Fruit fly (Drosophila melanogaster) whole organism, embryonic: ENCODE data around the gene CG32280.

Experiments
- Antp ChIP-seq: fragments of 200-800 bp; sonication (Bioruptor generic); optimal IDR thresholded peaks from 3 replicates; lab custom pipeline; 2016; ENCODE audit warnings: missing biosample characterization, missing genetic modification characterization
- Atf3 ChIP-seq: fragments of 200-800 bp; sonication (Bioruptor generic); optimal IDR thresholded peaks from 3 replicates; lab custom pipeline; 2016; ENCODE audit warnings: missing biosample characterization, missing genetic modification characterization
- Bteb2 ChIP-seq: fragments of 200-800 bp; sonication (Bioruptor generic); optimal IDR thresholded peaks from 2 replicates; lab custom pipeline; 2016; ENCODE audit warnings: missing biosample characterization, missing genetic modification characterization
- CG1024 ChIP-seq: fragments of 200-800 bp; sonication (Bioruptor generic); IDR thresholded peaks from 2 replicates; pipeline ENCODE4 v1.3.6; 2022; ENCODE audit warnings: missing biosample characterization, missing genetic modification characterization
- CG10274 ChIP-seq: fragments of 200-800 bp; sonication (Bioruptor generic); optimal IDR thresholded peaks from 3 replicates; lab custom pipeline; 2017; ENCODE audit warnings: missing biosample characterization, mild to moderate bottlenecking, missing genetic modification characterization
- CG10979 ChIP-seq: fragments of 200-800 bp; sonication (Bioruptor generic); optimal IDR thresholded peaks from 2 replicates; lab custom pipeline; 2018; ENCODE audit warnings: missing biosample characterization, mild to moderate bottlenecking, missing genetic modification characterization, moderate library complexity
- CG11247 ChIP-seq: fragments of 200-800 bp; sonication (Bioruptor generic); IDR thresholded peaks from 2 replicates; pipeline ENCODE4 v1.3.6; 2022; ENCODE audit warnings: missing biosample characterization, missing genetic modification characterization
- CG11696 ChIP-seq: fragments of 200-800 bp; sonication (Bioruptor generic); IDR thresholded peaks from 2 replicates; pipeline ENCODE4 v1.3.6; 2022; ENCODE audit warnings: missing biosample characterization, missing genetic modification characterization
- CG12219 ChIP-seq: fragments of 200-800 bp; sonication (Bioruptor generic); optimal IDR thresholded peaks from 3 replicates; lab custom pipeline; 2018; ENCODE audit warnings: missing biosample characterization, mild to moderate bottlenecking, missing genetic modification characterization
- CG14014 ChIP-seq: fragments of 200-800 bp; sonication (Bioruptor generic); IDR thresholded peaks from 2 replicates; pipeline ENCODE4 v1.3.6; 2022; ENCODE audit warnings: missing biosample characterization, missing genetic modification characterization
- CG15011 ChIP-seq: fragments of 200-800 bp; sonication (Bioruptor generic); optimal IDR thresholded peaks from 3 replicates; lab custom pipeline; 2018; ENCODE audit warnings: missing biosample characterization, mild to moderate bottlenecking, missing genetic modification characterization
- CG1602 ChIP-seq: fragments of 200-800 bp; sonication (Bioruptor generic); optimal IDR thresholded peaks from 3 replicates; lab custom pipeline; 2016; ENCODE audit warnings: missing biosample characterization, missing genetic modification characterization
- CG18011 ChIP-seq: fragments of 200-800 bp; sonication (Bioruptor generic); optimal IDR thresholded peaks from 2 replicates; lab custom pipeline; 2017; ENCODE audit warnings: missing biosample characterization, missing genetic modification characterization, mild to moderate bottlenecking, moderate library complexity, missing genotype
- CG1832 ChIP-seq: fragments of 200-800 bp; sonication (Bioruptor generic); optimal IDR thresholded peaks from 2 replicates; lab custom pipeline; 2017; ENCODE audit warnings: missing biosample characterization, mild to moderate bottlenecking, missing genetic modification characterization, inconsistent platforms
- CG4707 ChIP-seq: fragments of 200-800 bp; sonication (Bioruptor generic); optimal IDR thresholded peaks from 2 replicates; lab custom pipeline; 2018; ENCODE audit warnings: missing biosample characterization, mild to moderate bottlenecking, missing genetic modification characterization, moderate library complexity
- CG6765 ChIP-seq: fragments of 200-800 bp; sonication (Bioruptor generic); optimal IDR thresholded peaks from 3 replicates; lab custom pipeline; 2017; ENCODE audit warnings: missing biosample characterization, mild to moderate bottlenecking, missing genetic modification characterization
- CG7271 ChIP-seq: fragments of 200-800 bp; sonication (Bioruptor generic); optimal IDR thresholded peaks from 2 replicates; lab custom pipeline; 2018; ENCODE audit warnings: missing biosample characterization, mild to moderate bottlenecking, missing genetic modification characterization, moderate library complexity
- CG9215 ChIP-seq: fragments of 200-800 bp; sonication (Bioruptor generic); IDR thresholded peaks from 2 replicates; pipeline ENCODE4 v1.3.6; 2022; ENCODE audit warnings: missing biosample characterization, missing genetic modification characterization
- CG9797 ChIP-seq: fragments of 200-800 bp; sonication (Bioruptor generic); optimal IDR thresholded peaks from 3 replicates; lab custom pipeline; 2018; ENCODE audit warnings: missing biosample characterization, mild to moderate bottlenecking, missing genetic modification characterization
- Camta ChIP-seq: fragments of 200-800 bp; sonication (Bioruptor generic); optimal IDR thresholded peaks from 2 replicates; lab custom pipeline; 2016; ENCODE audit warnings: missing biosample characterization, missing genetic modification characterization
- CoRest ChIP-seq: fragments of 200-800 bp; sonication (Bioruptor generic); optimal IDR thresholded peaks from 3 replicates; lab custom pipeline; 2018; ENCODE audit warnings: missing biosample characterization, mild to moderate bottlenecking, missing genetic modification characterization, moderate library complexity
- D ChIP-seq, 2 experiments: fragments of 200-800 bp in 1 of 2; fragments of >200 bp in 1 of 2; sonication (Bioruptor generic) in 1 of 2; optimal IDR thresholded peaks; 2 replicates in 1 of 2; 3 replicates in 1 of 2; lab custom pipeline; 2017; ENCODE audit warnings: mild to moderate bottlenecking in 1 of 2, missing biosample characterization in 1 of 2, missing genetic modification characterization in 1 of 2, missing genetic modification reagents in 1 of 2
- Ets65A ChIP-seq: fragments of 200-800 bp; sonication (Bioruptor generic); peaks from one replicate; lab custom pipeline; 2016; ENCODE audit warnings: missing biosample characterization, missing genetic modification characterization
- Fer1 ChIP-seq: fragments of 200-800 bp; sonication (Bioruptor generic); optimal IDR thresholded peaks from 2 replicates; lab custom pipeline; 2017; ENCODE audit warnings: missing biosample characterization, mild to moderate bottlenecking, missing genetic modification characterization
- Max ChIP-seq: fragments of 200-800 bp; sonication (Bioruptor generic); optimal IDR thresholded peaks from 2 replicates; lab custom pipeline; 2016; ENCODE audit warnings: missing biosample characterization, mild to moderate bottlenecking, missing genetic modification characterization
- Nf-YA ChIP-seq: fragments of 200-800 bp; sonication (Bioruptor generic); IDR thresholded peaks from 2 replicates; pipeline ENCODE4 v1.3.6; 2022; ENCODE audit warnings: missing biosample characterization, missing genetic modification characterization
- Rfx ChIP-seq: fragments of 200-800 bp; sonication (Bioruptor generic); IDR thresholded peaks from 2 replicates; pipeline ENCODE4 v1.3.6; 2022; ENCODE audit warnings: missing biosample characterization, missing genetic modification characterization
- Xrp1 ChIP-seq: fragments of 200-800 bp; sonication (Bioruptor generic); IDR thresholded peaks from 2 replicates; pipeline ENCODE4 v1.3.6; 2022; ENCODE audit warnings: missing biosample characterization, missing genetic modification characterization
- ato ChIP-seq: fragments of 200-800 bp; sonication (Bioruptor generic); IDR thresholded peaks from 2 replicates; pipeline ENCODE4 v1.3.6; 2022; ENCODE audit warnings: missing biosample characterization, missing genetic modification characterization; ENCODE audit not compliant: partially characterized antibody
- bsh ChIP-seq, 2 experiments: fragments of 200-800 bp; sonication (Bioruptor generic); optimal IDR thresholded peaks; 2 replicates each; lab custom pipeline; 2017 to 2018; ENCODE audit warnings: mild to moderate bottlenecking in 2 of 2, missing biosample characterization in 2 of 2, missing genetic modification characterization in 2 of 2, moderate library complexity in 1 of 2
- chinmo ChIP-seq: fragments of 200-800 bp; sonication (Bioruptor generic); IDR thresholded peaks from 4 replicates; pipeline ENCODE4 v1.3.6; 2022; ENCODE audit warnings: missing biosample characterization, missing genetic modification characterization; ENCODE audit not compliant: partially characterized antibody
- chm ChIP-seq: fragments of 200-800 bp; sonication (Bioruptor generic); IDR thresholded peaks from 2 replicates; pipeline ENCODE4 v1.3.6; 2022; ENCODE audit warnings: missing biosample characterization, missing genetic modification characterization
- croc ChIP-seq: fragments of 200-800 bp; sonication (Bioruptor generic); conservative IDR thresholded peaks from 3 replicates; pipeline ENCODE4 v1.3.6; 2022; ENCODE audit warnings: missing biosample characterization, missing genetic modification characterization
- cwo ChIP-seq: fragments of 200-800 bp; sonication (Bioruptor generic); optimal IDR thresholded peaks from 3 replicates; lab custom pipeline; 2017; ENCODE audit warnings: missing biosample characterization, missing genetic modification characterization, mild to moderate bottlenecking, moderate library complexity, missing genetic modification reagents
- dysf ChIP-seq: fragments of 200-800 bp; sonication (Bioruptor generic); IDR thresholded peaks from 3 replicates; pipeline ENCODE4 v1.3.6; 2022; ENCODE audit warnings: missing biosample characterization, missing genetic modification characterization
- exex ChIP-seq: fragments of 200-800 bp; sonication (Bioruptor generic); optimal IDR thresholded peaks from 4 replicates; lab custom pipeline; 2018; ENCODE audit warnings: missing biosample characterization, mild to moderate bottlenecking, missing genetic modification characterization, moderate library complexity
- fd64A ChIP-seq: fragments of 200-800 bp; sonication (Bioruptor generic); optimal IDR thresholded peaks from 3 replicates; lab custom pipeline; 2018; ENCODE audit warnings: missing biosample characterization, mild to moderate bottlenecking, missing genetic modification characterization
- gcm ChIP-seq: fragments of 200-800 bp; sonication (Bioruptor generic); optimal IDR thresholded peaks from 2 replicates; lab custom pipeline; 2019; ENCODE audit warnings: missing biosample characterization, mild to moderate bottlenecking, missing genetic modification characterization, moderate library complexity
- gfzf ChIP-seq: fragments of 200-800 bp; sonication (Bioruptor generic); optimal IDR thresholded peaks from 2 replicates; lab custom pipeline; 2016; ENCODE audit warnings: missing biosample characterization, mild to moderate bottlenecking, missing genetic modification characterization, moderate library complexity
- her ChIP-seq: fragments of 200-800 bp; sonication (Bioruptor generic); optimal IDR thresholded peaks from 2 replicates; lab custom pipeline; 2016; ENCODE audit warnings: missing biosample characterization, missing genetic modification characterization
- ind ChIP-seq: fragments of 200-800 bp; sonication (Bioruptor generic); optimal IDR thresholded peaks from 3 replicates; lab custom pipeline; 2016; ENCODE audit warnings: missing biosample characterization, missing genetic modification characterization
- jigr1 ChIP-seq: fragments of 200-800 bp; sonication (Bioruptor generic); IDR thresholded peaks from 3 replicates; pipeline ENCODE4 v1.3.6; 2022; ENCODE audit warnings: missing biosample characterization, missing genetic modification characterization
- knrl ChIP-seq: fragments of 200-800 bp; sonication (Bioruptor generic); IDR thresholded peaks from 3 replicates; pipeline ENCODE4 v1.3.6; 2022; ENCODE audit warnings: missing biosample characterization, missing genetic modification characterization; ENCODE audit not compliant: partially characterized antibody
- nerfin-1 ChIP-seq: fragments of 200-800 bp; sonication (Bioruptor generic); optimal IDR thresholded peaks from 3 replicates; lab custom pipeline; 2019; ENCODE audit warnings: missing biosample characterization, mild to moderate bottlenecking, missing genetic modification characterization, moderate library complexity
- slou ChIP-seq: fragments of 200-800 bp; sonication (Bioruptor generic); optimal IDR thresholded peaks from 3 replicates; lab custom pipeline; 2016; ENCODE audit warnings: missing biosample characterization, missing genetic modification characterization
- sob ChIP-seq: fragments of 200-800 bp; sonication (Bioruptor generic); IDR thresholded peaks from 2 replicates; pipeline ENCODE4 v1.3.6; 2022; ENCODE audit warnings: missing biosample characterization, missing genetic modification characterization
- stwl ChIP-seq: fragments of 200-800 bp; sonication (Bioruptor generic); optimal IDR thresholded peaks from 3 replicates; lab custom pipeline; 2018; ENCODE audit warnings: missing biosample characterization, mild to moderate bottlenecking, missing genetic modification characterization, moderate library complexity
- toy ChIP-seq: fragments of 200-800 bp; sonication (Bioruptor generic); IDR thresholded peaks from 2 replicates; pipeline ENCODE4 v1.3.6; 2022; ENCODE audit warnings: missing biosample characterization, missing genetic modification characterization
- vnd ChIP-seq: fragments of 200-800 bp; sonication (Bioruptor generic); IDR thresholded peaks from 3 replicates; pipeline ENCODE4 v1.3.6; 2022; ENCODE audit warnings: missing biosample characterization, missing genetic modification characterization; ENCODE audit not compliant: partially characterized antibody
- zfh2 ChIP-seq: fragments of 200-800 bp; sonication (Bioruptor generic); optimal IDR thresholded peaks from 2 replicates; lab custom pipeline; 2016; ENCODE audit warnings: missing biosample characterization, missing genetic modification characterization

CG32280 gene

DNA sequence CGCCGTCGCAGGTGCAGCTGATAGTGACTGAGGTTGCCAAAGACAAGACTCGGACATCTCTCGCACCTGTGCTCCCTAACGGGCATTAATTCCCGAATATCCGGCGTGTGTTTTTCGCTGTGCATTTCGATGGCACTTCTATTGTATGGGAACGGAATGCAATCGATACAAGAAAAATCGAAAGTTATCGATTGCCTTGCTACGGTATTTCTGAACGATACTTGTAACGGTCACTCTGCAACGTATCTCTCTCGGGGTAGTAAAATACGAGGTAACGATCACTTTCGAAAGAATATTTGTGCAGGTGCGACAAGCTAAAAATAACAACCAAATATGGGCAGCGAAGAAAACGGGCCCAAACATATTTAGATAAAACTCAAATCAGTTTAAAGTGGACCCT, at the start of gene CG32280 (continued):
- TF ChIP-seq chinmo: peak; percentile 92; the same call in 3 of the 4 replicates
- no peak for TF ChIP-seq CG1602 (GFP tag; lab: Kevin White, UChicago)
- peak; percentile 68 for TF ChIP-seq CG7271 (tag; lab: Kevin White, UChicago)
- TF ChIP-seq CG15011: no peak
- no peak for TF ChIP-seq Camta (GFP tag; lab: Kevin White, UChicago)
- no peak for TF ChIP-seq toy (GFP tag; lab: Robert Waterston, UW)
- TF ChIP-seq gcm (GFP tag; lab: Kevin White, UChicago): no peak
- peak; percentile 65 for TF ChIP-seq stwl (tag; lab: Kevin White, UChicago)
- no peak for TF ChIP-seq D (optimal IDR thresholded peaks at IDR 0.05; lab: Kevin White, UChicago)
- no peak for TF ChIP-seq D (GFP tag; optimal IDR thresholded peaks at IDR 0.05; lab: Kevin White, UChicago)
- TF ChIP-seq CG4707 (GFP tag; lab: Kevin White, UChicago): no peak
- TF ChIP-seq ind: no peak
- peak; percentile 80 for TF ChIP-seq knrl (GFP tag; lab: Robert Waterston, UW)
- peak; percentile 84 for TF ChIP-seq vnd (GFP tag; lab: Robert Waterston, UW)
- TF ChIP-seq Fer1 (GFP tag; lab: Kevin White, UChicago): peak; percentile 40
- TF ChIP-seq chm (GFP tag; lab: Robert Waterston, UW): peak; percentile 40; the same call in 1 of the 2 replicates
- peak; percentile 20 for TF ChIP-seq CG6765 (GFP tag; lab: Kevin White, UChicago)
- TF ChIP-seq CG1024 (GFP tag; lab: Robert Waterston, UW): no peak
- TF ChIP-seq Ets65A: no peak
- TF ChIP-seq jigr1: no peak
- peak; percentile 26 for TF ChIP-seq CoRest (tag; lab: Kevin White, UChicago)
- peak; percentile 31 for TF ChIP-seq zfh2
- TF ChIP-seq Rfx (GFP tag; lab: Robert Waterston, UW): peak; percentile 43; the same call in 1 of the 2 replicates
- no peak for TF ChIP-seq fd64A (GFP tag; lab: Kevin White, UChicago)
- TF ChIP-seq CG1832 (GFP tag; lab: Kevin White, UChicago): no peak
- TF ChIP-seq CG9215 (GFP tag; lab: Robert Waterston, UW): no peak
- TF ChIP-seq Nf-YA (GFP tag; lab: Robert Waterston, UW): no peak
- peak; percentile 37 for TF ChIP-seq her (GFP tag; lab: Kevin White, UChicago)
- no peak for TF ChIP-seq CG11696 (GFP tag; lab: Robert Waterston, UW)
- TF ChIP-seq CG18011 (GFP tag; lab: Kevin White, UChicago): no peak
- TF ChIP-seq slou (GFP tag; lab: Kevin White, UChicago): no peak
- TF ChIP-seq croc (GFP tag; lab: Robert Waterston, UW): no peak
- no peak for TF ChIP-seq CG10274 (GFP tag; lab: Kevin White, UChicago)
- TF ChIP-seq ato (GFP tag; lab: Robert Waterston, UW): peak; percentile 85
- 0 out of 2 replicates have a peak, but pooled peaks have one; percentile 5 for TF ChIP-seq Xrp1 (GFP tag; lab: Robert Waterston, UW)
- TF ChIP-seq CG11247 (GFP tag; lab: Robert Waterston, UW): no peak
- TF ChIP-seq gfzf: peak; percentile 86
- peak; percentile 77 for TF ChIP-seq CG9797 (GFP tag; lab: Kevin White, UChicago)
- no peak for TF ChIP-seq Atf3 (GFP tag; lab: Kevin White, UChicago)
- TF ChIP-seq exex (tag; lab: Kevin White, UChicago): no peak
- TF ChIP-seq CG12219 (GFP tag; lab: Kevin White, UChicago): no peak
- peak; percentile 35; the same call in 1 of the 3 replicates for TF ChIP-seq dysf (GFP tag; lab: Robert Waterston, UW)
- peak; percentile 5 for TF ChIP-seq Bteb2 (GFP tag; lab: Kevin White, UChicago)
- no peak for TF ChIP-seq cwo
- TF ChIP-seq Max (GFP tag; lab: Kevin White, UChicago): peak; percentile 33
- TF ChIP-seq sob (GFP tag; lab: Robert Waterston, UW): peak; percentile 58; the same call in 1 of the 2 replicates
- TF ChIP-seq CG14014 (GFP tag; lab: Robert Waterston, UW): peak; percentile 16; the same call in 1 of the 2 replicates
- TF ChIP-seq CG10979 (tag; lab: Kevin White, UChicago): no peak
- TF ChIP-seq bsh (GFP tag; optimal IDR thresholded peaks at IDR 0.05; lab: Kevin White, UChicago): no peak
- peak; percentile 35 for TF ChIP-seq Antp (GFP tag; lab: Kevin White, UChicago)
- TF ChIP-seq nerfin-1: peak; percentile 58
